Worm (Caenorhabditis elegans): ENCODE data around the gene C55C3.3.

Gene C55C3.3

ce11 chrIV:5685014-5685413 lies at the start of gene C55C3.3:
C55C3.3 (plus strand) TSS chrIV:5685287.
- TF ChIP-seq snpc-4 (GFP tag; optimal IDR thresholded peaks at IDR 0.05) = no peak
- peak in 1 of 4 experiments; percentile 61 for TF ChIP-seq snpc-4 (tag; optimal IDR thresholded peaks at IDR 0.05)
- no peak for TF ChIP-seq F55B11.4 (tag; optimal IDR thresholded peaks at IDR 0.05; ENCODE audit: borderline replicate concordance, insufficient read depth)

DNA sequence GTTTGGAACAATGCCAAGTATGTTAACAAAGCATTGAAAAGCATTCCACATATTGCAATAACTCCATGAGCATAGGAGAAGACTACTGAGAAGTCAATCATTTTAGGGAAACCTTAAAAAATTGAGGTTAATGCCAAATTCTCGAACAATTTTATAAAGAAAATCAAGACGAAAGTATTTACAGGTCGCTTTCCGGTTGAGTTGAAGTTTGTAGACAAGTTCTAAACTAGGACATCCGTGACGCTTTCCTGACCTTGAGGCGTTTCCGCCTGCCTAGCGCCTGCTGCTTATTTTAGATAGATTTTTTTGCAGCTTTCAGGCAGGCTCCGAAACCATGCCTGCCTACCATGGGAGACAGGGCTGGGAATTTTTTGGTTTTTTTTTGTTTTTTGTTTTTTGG lies 49.5 kb upstream of the C55C3.3 start, which contains the start of gene srd-13:
TSS of gene srd-13 (minus strand) at position 101 of the 400 bp plus-strand sequence.
- TF ChIP-seq attf-6 (GFP tag; IDR thresholded peaks at IDR 0.05) = no peak
- no peak for TF ChIP-seq chd-7 (tag; optimal IDR thresholded peaks at IDR 0.05)
- TF ChIP-seq sptf-2 (GFP tag; optimal IDR thresholded peaks at IDR 0.05) = no peak
- no peak for TF ChIP-seq repo-1 (tag; optimal IDR thresholded peaks at IDR 0.05)
- no peak for TF ChIP-seq xnd-1 (tag; optimal IDR thresholded peaks at IDR 0.05)
- no peak for TF ChIP-seq ZK185.1 (tag; optimal IDR thresholded peaks at IDR 0.05; ENCODE audit: poor library complexity, severe bottlenecking)
- TF ChIP-seq rec-8 (tag; optimal IDR thresholded peaks at IDR 0.05) = no peak
- no peak for TF ChIP-seq Y53G8AR.9 (GFP tag; conservative IDR thresholded peaks at IDR 0.05)
- no peak for TF ChIP-seq akir-1 (GFP tag; optimal IDR thresholded peaks at IDR 0.05)
- TF ChIP-seq hsf-1 (GFP tag; IDR thresholded peaks at IDR 0.05) = no peak
- no peak for TF ChIP-seq Y56A3A.18 (GFP tag; IDR thresholded peaks at IDR 0.05)
- TF ChIP-seq ztf-3 (GFP tag; optimal IDR thresholded peaks at IDR 0.05) = no peak
- TF ChIP-seq die-1 (tag; optimal IDR thresholded peaks at IDR 0.05) = no peak
- TF ChIP-seq aptf-3 (GFP tag; IDR thresholded peaks at IDR 0.05) = no peak
- no peak for TF ChIP-seq madf-3 (GFP tag; IDR thresholded peaks at IDR 0.05)
- TF ChIP-seq efl-1 (GFP tag; optimal IDR thresholded peaks at IDR 0.05) = no peak
- TF ChIP-seq T26A5.8 (tag; optimal IDR thresholded peaks at IDR 0.05) = no peak

ce11 chrIV:5645514-5646052 lies 39.5 kb upstream of the C55C3.3 start, which contains the start of the genes srd-8 and B0547.2:
srd-8 (minus strand) TSS chrIV:5645614.
B0547.2 (plus strand) TSS chrIV:5646002.
- TF ChIP-seq madf-3 (GFP tag; IDR thresholded peaks at IDR 0.05) (no peak), aptf-2 (GFP tag; conservative IDR thresholded peaks at IDR 0.05) (no peak), K12H6.12 (tag; optimal IDR thresholded peaks at IDR 0.05) (no peak), ceh-58 (GFP tag; IDR thresholded peaks at IDR 0.05) (no peak), Y56A3A.18 (GFP tag; IDR thresholded peaks at IDR 0.05) (no peak), somi-1 (GFP tag; optimal IDR thresholded peaks at IDR 0.05) (no peak), nhr-120 (GFP tag; IDR thresholded peaks at IDR 0.05) (no peak), ceh-27 (GFP tag; optimal IDR thresholded peaks at IDR 0.05) (no peak), mel-28 (tag; optimal IDR thresholded peaks at IDR 0.05; ENCODE audit: borderline replicate concordance) (no peak), F33H1.4 (GFP tag; IDR thresholded peaks at IDR 0.05) (no peak), attf-3 (GFP tag; conservative IDR thresholded peaks at IDR 0.05) (no peak), C17E4.6 (GFP tag; IDR thresholded peaks at IDR 0.05) (no peak), lir-1 (GFP tag; conservative IDR thresholded peaks at IDR 0.05) (no peak), F52B5.7 (tag; optimal IDR thresholded peaks at IDR 0.05) (no peak), Y53G8AR.9 (GFP tag; conservative IDR thresholded peaks at IDR 0.05) (no peak), tbx-9 (tag; optimal IDR thresholded peaks at IDR 0.05; ENCODE audit: borderline replicate concordance) (no peak)

DNA sequence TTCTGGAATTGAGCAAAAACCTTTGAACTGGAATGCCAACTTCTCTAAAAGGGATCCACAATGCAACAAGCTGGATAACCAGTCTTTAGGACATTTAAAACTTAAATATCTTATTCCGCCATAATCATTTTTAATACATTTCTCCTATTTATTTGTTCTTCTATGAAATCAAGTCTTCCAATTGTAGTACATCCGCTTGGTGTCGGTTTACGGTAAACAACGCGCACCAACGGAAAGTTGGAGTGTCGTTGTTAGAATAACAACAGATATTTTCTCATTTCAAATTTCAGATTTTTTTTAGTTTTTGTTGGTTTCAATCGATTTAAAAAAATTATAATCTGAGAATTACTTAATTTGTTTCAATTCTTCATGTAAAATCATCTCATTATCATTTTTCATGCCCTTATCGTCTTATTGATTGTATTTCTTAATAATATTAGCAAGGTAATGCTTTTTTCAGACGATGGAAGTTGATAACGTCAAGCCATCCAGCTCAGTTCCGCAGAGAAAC lies 36.0 kb upstream of the C55C3.3 start, which contains the start of gene csn-5:
TSS of gene csn-5 (plus strand) at position 461 of the 511 bp plus-strand sequence.
- TF ChIP-seq B0035.1 (tag; optimal IDR thresholded peaks at IDR 0.05) (no peak), snpc-4 (GFP tag; optimal IDR thresholded peaks at IDR 0.05) (no peak), snpc-4 (tag; optimal IDR thresholded peaks at IDR 0.05) (peak in 1 of 4 experiments; percentile 6), ceh-100 (GFP tag; IDR thresholded peaks at IDR 0.05) (no peak), lir-1 (GFP tag; conservative IDR thresholded peaks at IDR 0.05) (no peak), ceh-58 (GFP tag; IDR thresholded peaks at IDR 0.05) (no peak), ets-4 (GFP tag; optimal IDR thresholded peaks at IDR 0.05) (no peak), B0019.2 (GFP tag; conservative IDR thresholded peaks at IDR 0.05) (no peak), attf-3 (GFP tag; conservative IDR thresholded peaks at IDR 0.05) (peak; percentile 90), ztf-6 (GFP tag; IDR thresholded peaks at IDR 0.05) (no peak)

Measured in whole organism, young adult.